Worm (Caenorhabditis elegans) whole organism, young adult: ENCODE measurements around the gene F36A4.4.

Experiments
- B0261.1 ChIP-seq: sonication (generic microtip); optimal IDR thresholded peaks from 2 replicates; lab custom pipeline; 2016; ENCODE audit warnings: mild to moderate bottlenecking, missing genetic modification characterization, moderate library complexity, missing compliant biosample characterization
- B0336.3 ChIP-seq: fragments of 200-800 bp; sonication (Bioruptor generic); IDR thresholded peaks from 2 replicates; pipeline ENCODE4 v1.3.6; 2022; ENCODE audit warnings: missing genetic modification characterization, missing compliant biosample characterization
- F37B4.10 ChIP-seq: fragments of 200-800 bp; sonication (Bioruptor generic); IDR thresholded peaks from 2 replicates; pipeline ENCODE4 v1.3.6; 2022; ENCODE audit warnings: missing genetic modification characterization, missing compliant biosample characterization
- F39B2.1 ChIP-seq: fragments of 200-800 bp; sonication (Bioruptor generic); IDR thresholded peaks from 2 replicates; pipeline ENCODE4 v1.3.6; 2022; ENCODE audit warnings: missing genetic modification reagents, missing genetic modification characterization, missing compliant biosample characterization
- K12H6.12 ChIP-seq: fragments of 200-800 bp; sonication (Bioruptor generic); optimal IDR thresholded peaks from 2 replicates; lab custom pipeline; 2018; ENCODE audit warnings: mild to moderate bottlenecking, missing genetic modification characterization, missing compliant biosample characterization
- T26A5.8 ChIP-seq: sonication (generic microtip); optimal IDR thresholded peaks from 2 replicates; lab custom pipeline; 2016; ENCODE audit warnings: missing genetic modification characterization, missing compliant biosample characterization
- Y53F4B.3 ChIP-seq: fragments of 200-800 bp; sonication (Bioruptor generic); IDR thresholded peaks from 2 replicates; pipeline ENCODE4 v1.3.6; 2022; ENCODE audit warnings: missing genetic modification reagents, missing genetic modification characterization, missing compliant biosample characterization
- Y67H2A.10 ChIP-seq: fragments of 200-800 bp; sonication (Bioruptor generic); conservative IDR thresholded peaks from 2 replicates; pipeline ENCODE4 v1.3.6; 2022; ENCODE audit warnings: missing genetic modification reagents, missing genetic modification characterization, missing compliant biosample characterization
- ZK185.1 ChIP-seq: sonication (generic microtip); optimal IDR thresholded peaks from 2 replicates; lab custom pipeline; 2016; ENCODE audit warnings: mild to moderate bottlenecking, missing genetic modification characterization, missing compliant biosample characterization; ENCODE audit not compliant: poor library complexity, severe bottlenecking
- attf-5 ChIP-seq: fragments of 200-800 bp; sonication (Bioruptor generic); optimal IDR thresholded peaks from 2 replicates; lab custom pipeline; 2018; ENCODE audit warnings: mild to moderate bottlenecking, missing genetic modification characterization, missing compliant biosample characterization
- attf-6 ChIP-seq: fragments of 200-800 bp; sonication (Bioruptor generic); IDR thresholded peaks from 2 replicates; pipeline ENCODE4 v1.3.6; 2022; ENCODE audit warnings: missing genetic modification reagents, missing genetic modification characterization, missing compliant biosample characterization
- cebp-1 ChIP-seq, 2 experiments: fragments of 200-800 bp in 1 of 2; sonication (Bioruptor generic) in 1 of 2; sonication (generic microtip) in 1 of 2; IDR thresholded peaks in 1 of 2; optimal IDR thresholded peaks in 1 of 2; 2 replicates each; pipeline versions ENCODE4 v1.3.6 to Lab custom; 2017 to 2022; ENCODE audit warnings: missing compliant biosample characterization in 2 of 2, missing genetic modification characterization in 2 of 2, mild to moderate bottlenecking in 1 of 2, missing genetic modification reagents in 1 of 2, moderate library complexity in 1 of 2
- ceh-91 ChIP-seq: fragments of 200-800 bp; sonication (Bioruptor generic); IDR thresholded peaks from 2 replicates; pipeline ENCODE4 v1.3.6; 2022; ENCODE audit warnings: missing genetic modification reagents, missing genetic modification characterization, missing compliant biosample characterization
- die-1 ChIP-seq: sonication (generic microtip); optimal IDR thresholded peaks from 2 replicates; lab custom pipeline; 2016; ENCODE audit warnings: missing genotype, mild to moderate bottlenecking, missing genetic modification characterization, missing compliant biosample characterization
- dpff-1 ChIP-seq: sonication (generic microtip); optimal IDR thresholded peaks from 2 replicates; lab custom pipeline; 2017; ENCODE audit warnings: mild to moderate bottlenecking, missing genetic modification characterization, missing compliant biosample characterization
- egl-18 ChIP-seq: fragments of 200-800 bp; sonication (Bioruptor generic); IDR thresholded peaks from 2 replicates; pipeline ENCODE4 v1.3.6; 2022; ENCODE audit warnings: missing genetic modification reagents, missing genetic modification characterization, missing compliant biosample characterization
- fkh-3 ChIP-seq: sonication (generic microtip); optimal IDR thresholded peaks from 2 replicates; lab custom pipeline; 2016; ENCODE audit warnings: mild to moderate bottlenecking, missing genetic modification characterization, missing compliant biosample characterization
- hlh-12 ChIP-seq: sonication (generic microtip); optimal IDR thresholded peaks from 2 replicates; lab custom pipeline; 2016; ENCODE audit warnings: missing genetic modification characterization, missing compliant biosample characterization
- hmg-1.2 ChIP-seq: fragments of 200-800 bp; sonication (Bioruptor generic); IDR thresholded peaks from 2 replicates; pipeline ENCODE4 v1.3.6; 2022; ENCODE audit warnings: missing genetic modification reagents, missing genetic modification characterization, missing compliant biosample characterization
- hrde-1 ChIP-seq: sonication (generic microtip); optimal IDR thresholded peaks from 2 replicates; lab custom pipeline; 2016; ENCODE audit warnings: missing genetic modification characterization, mild to moderate bottlenecking, missing compliant biosample characterization, moderate library complexity, missing genotype, missing genetic modification reagents, borderline replicate concordance
- lsl-1 ChIP-seq: fragments of 200-800 bp; sonication (Bioruptor generic); optimal IDR thresholded peaks from 2 replicates; lab custom pipeline; 2018; ENCODE audit warnings: mild to moderate bottlenecking, missing genetic modification characterization, moderate library complexity, missing compliant biosample characterization
- mcd-1 ChIP-seq: fragments of 200-800 bp; sonication (Bioruptor generic); IDR thresholded peaks from 2 replicates; pipeline ENCODE4 v1.3.6; 2022; ENCODE audit warnings: missing genetic modification reagents, missing genetic modification characterization, missing compliant biosample characterization
- nfyb-1 ChIP-seq: fragments of 200-800 bp; sonication (Bioruptor generic); IDR thresholded peaks from 2 replicates; pipeline ENCODE4 v1.3.6; 2022; ENCODE audit warnings: missing genetic modification reagents, missing genetic modification characterization, missing compliant biosample characterization
- nhr-80 ChIP-seq: sonication (generic microtip); optimal IDR thresholded peaks from 2 replicates; lab custom pipeline; 2016; ENCODE audit warnings: missing genetic modification characterization, missing compliant biosample characterization
- repo-1 ChIP-seq: sonication (generic microtip); optimal IDR thresholded peaks from 2 replicates; lab custom pipeline; 2017; ENCODE audit warnings: mild to moderate bottlenecking, missing genetic modification characterization, missing compliant biosample characterization
- rpc-1 ChIP-seq, 2 experiments: fragments of 150-350 bp in 1 of 2; sonication (generic microtip) in 1 of 2; optimal IDR thresholded peaks; 2 replicates each; lab custom pipeline; 2014 to 2018; ENCODE audit warnings: missing biosample characterization in 1 of 2, missing genetic modification characterization in 1 of 2, missing genetic modification reagents in 1 of 2, missing genotype in 1 of 2
- sea-2 ChIP-seq: fragments of 200-800 bp; sonication (Bioruptor generic); IDR thresholded peaks from 2 replicates; pipeline ENCODE4 v1.3.6; 2022; ENCODE audit warnings: missing genetic modification characterization, missing compliant biosample characterization
- snpc-1.3 ChIP-seq: sonication (generic microtip); optimal IDR thresholded peaks from 2 replicates; lab custom pipeline; 2017; ENCODE audit warnings: missing genetic modification characterization, mild to moderate bottlenecking, missing compliant biosample characterization, antibody characterized with exemption, moderate library complexity, missing genotype, missing genetic modification reagents; ENCODE audit not compliant: insufficient read depth
- snpc-3.4 ChIP-seq: sonication (generic microtip); optimal IDR thresholded peaks from 2 replicates; lab custom pipeline; 2017; ENCODE audit warnings: missing genetic modification characterization, mild to moderate bottlenecking, missing compliant biosample characterization, antibody characterized with exemption, moderate library complexity, missing genotype, missing genetic modification reagents
- tlf-1 ChIP-seq: fragments of 200-800 bp; sonication (Bioruptor generic); optimal IDR thresholded peaks from 2 replicates; lab custom pipeline; 2018; ENCODE audit warnings: mild to moderate bottlenecking, missing genetic modification characterization, missing compliant biosample characterization
- unc-62 ChIP-seq: fragments of 150-350 bp; optimal IDR thresholded peaks from 2 replicates; lab custom pipeline; 2014; ENCODE audit warnings: missing biosample characterization, missing genetic modification reagents, missing genetic modification characterization
- ztf-18 ChIP-seq: sonication (generic microtip); optimal IDR thresholded peaks from 2 replicates; lab custom pipeline; 2016; ENCODE audit warnings: missing genotype, mild to moderate bottlenecking, missing genetic modification characterization, missing compliant biosample characterization
- ztf-25 ChIP-seq: fragments of 200-800 bp; sonication (Bioruptor generic); IDR thresholded peaks from 2 replicates; pipeline ENCODE4 v1.3.6; 2022; ENCODE audit warnings: missing genetic modification reagents, missing genetic modification characterization, missing compliant biosample characterization

Gene F36A4.4

DNA sequence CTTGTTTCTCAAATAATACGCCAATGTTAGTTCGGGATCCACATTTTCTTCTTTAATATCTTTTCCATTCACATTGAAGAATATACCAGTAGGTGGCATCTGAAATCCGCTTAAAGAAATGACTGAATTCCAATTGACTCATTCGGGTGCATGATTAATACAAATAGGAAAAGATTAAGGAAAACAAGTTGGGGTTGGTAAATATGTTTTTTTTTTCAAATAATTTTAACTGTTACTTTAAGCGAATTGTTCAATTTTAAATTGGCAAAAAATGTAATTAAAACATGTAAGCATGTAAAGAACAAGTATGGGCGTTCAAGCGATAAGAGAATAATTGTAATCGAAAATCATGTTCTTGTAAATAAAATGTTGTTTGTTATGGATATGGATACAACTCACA lies 16.6 kb downstream of the F36A4.4 start, which contains the start of gene F15E6.6:
F15E6.6 (minus strand) TSS at position 101 of the 400 bp plus-strand sequence.
- TF ChIP-seq attf-5 (GFP tag; lab: Kevin White, UChicago), result no peak
- no peak for TF ChIP-seq rpc-1 (optimal IDR thresholded peaks at IDR 0.05; lab: Kevin White, UChicago)
- TF ChIP-seq rpc-1 (tag; optimal IDR thresholded peaks at IDR 0.05; lab: Kevin White, UChicago), result no peak
- no peak for TF ChIP-seq B0261.1 (tag; lab: Kevin White, UChicago)
- no peak for TF ChIP-seq die-1 (tag; lab: Kevin White, UChicago)
- no peak for TF ChIP-seq repo-1
- TF ChIP-seq dpff-1, result no peak
- TF ChIP-seq F39B2.1 (GFP tag; lab: Robert Waterston, UW), result no peak
- no peak for TF ChIP-seq Y53F4B.3 (GFP tag; lab: Robert Waterston, UW)
- no peak for TF ChIP-seq nfyb-1 (GFP tag; lab: Robert Waterston, UW)

DNA sequence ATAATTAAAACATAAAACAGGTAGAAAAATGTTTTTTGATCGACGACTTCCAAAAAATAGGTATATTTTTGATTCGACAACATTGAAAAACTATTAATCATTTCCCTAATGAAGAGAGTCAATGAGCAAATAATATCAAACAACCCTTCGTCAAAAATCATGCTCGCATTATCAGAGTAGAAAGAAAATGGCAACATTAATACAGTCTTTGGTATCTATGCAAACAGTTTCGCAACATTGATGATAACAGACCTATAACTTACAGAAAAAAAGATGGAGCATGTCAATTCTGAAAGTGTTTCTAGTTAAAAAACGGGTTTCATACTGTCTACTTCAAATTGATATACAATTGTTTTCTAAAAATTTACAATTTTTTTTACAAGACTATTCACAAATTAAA lies 17.6 kb downstream of the F36A4.4 start:
- TF ChIP-seq nhr-80 (tag; lab: Kevin White, UChicago) (peak; percentile 75), ceh-91 (GFP tag; lab: Robert Waterston, UW) (no peak), T26A5.8 (no peak), snpc-1.3 (tag; lab: Kevin White, UChicago) (no peak), hmg-1.2 (GFP tag; lab: Robert Waterston, UW) (no peak), Y67H2A.10 (GFP tag; lab: Robert Waterston, UW) (no peak), cebp-1 (GFP tag; IDR thresholded peaks at IDR 0.05; lab: Robert Waterston, UW) (peak; percentile 22; the same call in 1 of the 2 replicates), cebp-1 (tag; optimal IDR thresholded peaks at IDR 0.05; lab: Kevin White, UChicago) (no peak), lsl-1 (GFP tag; lab: Kevin White, UChicago) (no peak), egl-18 (GFP tag; lab: Robert Waterston, UW) (no peak), hrde-1 (tag; lab: Kevin White, UChicago) (no peak), snpc-3.4 (tag; lab: Kevin White, UChicago) (no peak), tlf-1 (GFP tag; lab: Kevin White, UChicago) (no peak), rpc-1 (optimal IDR thresholded peaks at IDR 0.05; lab: Kevin White, UChicago) (no peak), rpc-1 (tag; optimal IDR thresholded peaks at IDR 0.05; lab: Kevin White, UChicago) (no peak), K12H6.12 (tag; lab: Kevin White, UChicago) (no peak), ztf-25 (GFP tag; lab: Robert Waterston, UW) (no peak)
- TF ChIP-seq, all 124 proteins: peak for 2

DNA sequence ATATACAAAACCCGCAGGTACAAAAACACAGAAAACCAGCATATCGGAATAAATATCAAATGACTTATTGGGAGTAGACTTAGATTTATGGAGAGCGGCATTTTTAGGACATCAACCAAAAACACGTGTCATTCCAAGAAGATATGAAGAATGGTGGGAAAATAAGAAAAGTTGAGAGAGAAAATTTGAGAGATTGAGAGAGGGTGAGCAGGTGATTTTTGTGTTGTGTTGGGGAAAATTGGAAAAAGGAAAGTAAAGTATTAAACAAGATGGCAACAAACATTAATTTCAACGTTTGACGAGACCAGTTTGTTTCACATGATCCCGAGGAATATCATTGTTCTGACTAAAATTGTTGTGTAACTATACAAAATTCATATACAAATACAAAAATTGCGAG lies 20.9 kb downstream of the F36A4.4 start, which contains the start of gene srv-4:
srv-4 (minus strand) TSS at position 101 of the 400 bp plus-strand sequence.
- TF ChIP-seq ceh-91 (GFP tag; lab: Robert Waterston, UW), result no peak
- TF ChIP-seq mcd-1 (GFP tag; lab: Robert Waterston, UW), result no peak
- no peak for TF ChIP-seq sea-2 (GFP tag; lab: Robert Waterston, UW)
- TF ChIP-seq attf-5 (GFP tag; lab: Kevin White, UChicago), result no peak
- no peak for TF ChIP-seq fkh-3 (tag; lab: Kevin White, UChicago)
- TF ChIP-seq attf-6, result no peak
- TF ChIP-seq unc-62 (GFP tag; lab: Kevin White, UChicago), result no peak
- TF ChIP-seq F39B2.1 (GFP tag; lab: Robert Waterston, UW), result no peak
- TF ChIP-seq ZK185.1 (tag; lab: Kevin White, UChicago), result no peak
- TF ChIP-seq B0336.3 (GFP tag; lab: Robert Waterston, UW), result no peak
- TF ChIP-seq F37B4.10 (GFP tag; lab: Robert Waterston, UW), result no peak
- TF ChIP-seq ztf-18 (tag; lab: Kevin White, UChicago), result no peak
- TF ChIP-seq hlh-12 (tag; lab: Kevin White, UChicago), result no peak
